Fruit fly (Drosophila melanogaster) whole organism, prepupa: ENCODE data around the gene CG31464.

Experiments
- Blimp-1 ChIP-seq: fragments of 200-800 bp; sonication (Bioruptor generic); optimal IDR thresholded peaks from 3 replicates; lab custom pipeline; 2017; ENCODE audit warnings: missing biosample characterization, missing genetic modification characterization, mild to moderate bottlenecking, moderate library complexity, missing genetic modification reagents
- CG11762 ChIP-seq: fragments of 200-800 bp; sonication (Bioruptor generic); optimal IDR thresholded peaks from 3 replicates; lab custom pipeline; 2016; ENCODE audit warnings: missing biosample characterization, missing genetic modification characterization; ENCODE audit not compliant: insufficient read depth
- CG11902 ChIP-seq: fragments of 200-800 bp; sonication (Bioruptor generic); optimal IDR thresholded peaks from 3 replicates; lab custom pipeline; 2016; ENCODE audit warnings: missing biosample characterization, missing genetic modification characterization
- CG15336 ChIP-seq: fragments of 200-800 bp; sonication (Bioruptor generic); IDR thresholded peaks from 2 replicates; pipeline ENCODE4 v1.3.6; 2022; ENCODE audit warnings: missing biosample characterization, missing genetic modification characterization
- CG1621 ChIP-seq: fragments of 200-800 bp; sonication (Bioruptor generic); optimal IDR thresholded peaks from 3 replicates; lab custom pipeline; 2018; ENCODE audit warnings: missing biosample characterization, mild to moderate bottlenecking, missing genetic modification characterization
- CG31627 ChIP-seq: fragments of 200-800 bp; sonication (Bioruptor generic); optimal IDR thresholded peaks from 3 replicates; lab custom pipeline; 2016; ENCODE audit warnings: missing biosample characterization, missing genetic modification characterization
- CG32006 ChIP-seq: fragments of 200-800 bp; sonication (Bioruptor generic); optimal IDR thresholded peaks from 3 replicates; lab custom pipeline; 2017; ENCODE audit warnings: missing biosample characterization, mild to moderate bottlenecking, missing genetic modification characterization
- CG3919 ChIP-seq: fragments of 200-800 bp; sonication (Bioruptor generic); optimal IDR thresholded peaks from 3 replicates; lab custom pipeline; 2016; ENCODE audit warnings: missing biosample characterization, missing genetic modification characterization
- CG6163 ChIP-seq: fragments of 200-800 bp; sonication (Bioruptor generic); IDR thresholded peaks from 3 replicates; pipeline ENCODE4 v1.3.6; 2022; ENCODE audit warnings: missing biosample characterization, missing genetic modification characterization
- CG6276 ChIP-seq: fragments of 200-800 bp; sonication (Bioruptor generic); optimal IDR thresholded peaks from 2 replicates; lab custom pipeline; 2017; ENCODE audit warnings: missing biosample characterization, mild to moderate bottlenecking, missing genetic modification characterization
- CG7368 ChIP-seq: fragments of 200-800 bp; sonication (Bioruptor generic); optimal IDR thresholded peaks from 3 replicates; lab custom pipeline; 2016; ENCODE audit warnings: missing biosample characterization, missing genetic modification characterization
- CG8119 ChIP-seq: fragments of 200-800 bp; sonication (Bioruptor generic); IDR thresholded peaks from 3 replicates; pipeline ENCODE4 v1.3.6; 2022; ENCODE audit warnings: missing biosample characterization, missing genetic modification characterization
- CG8319 ChIP-seq: fragments of 200-800 bp; sonication (Bioruptor generic); optimal IDR thresholded peaks from 3 replicates; lab custom pipeline; 2016; ENCODE audit warnings: missing biosample characterization, missing genetic modification characterization
- CG9139 ChIP-seq: fragments of 200-800 bp; sonication (Bioruptor generic); optimal IDR thresholded peaks from 3 replicates; lab custom pipeline; 2017; ENCODE audit warnings: missing biosample characterization, mild to moderate bottlenecking, missing genetic modification characterization
- Ets21C ChIP-seq: fragments of 200-800 bp; sonication (Bioruptor generic); optimal IDR thresholded peaks from 3 replicates; lab custom pipeline; 2016; ENCODE audit warnings: missing biosample characterization, missing genetic modification characterization
- Ets96B ChIP-seq: fragments of 200-800 bp; optimal IDR thresholded peaks from 2 replicates; lab custom pipeline; 2019; ENCODE audit warnings: missing biosample characterization, mild to moderate bottlenecking, missing genetic modification characterization, moderate library complexity
- Hr4 ChIP-seq: fragments of 200-800 bp; sonication (Bioruptor generic); optimal IDR thresholded peaks from 3 replicates; lab custom pipeline; 2016; ENCODE audit warnings: missing biosample characterization, missing genetic modification characterization
- Lpt ChIP-seq: fragments of 200-800 bp; sonication (Bioruptor generic); optimal IDR thresholded peaks from 3 replicates; lab custom pipeline; 2016; ENCODE audit warnings: missing biosample characterization, missing genetic modification characterization
- Met ChIP-seq: fragments of 200-800 bp; sonication (Bioruptor generic); optimal IDR thresholded peaks from 3 replicates; lab custom pipeline; 2016; ENCODE audit warnings: missing biosample characterization, missing genetic modification characterization
- OdsH ChIP-seq: fragments of 200-800 bp; sonication (Bioruptor generic); optimal IDR thresholded peaks from 3 replicates; lab custom pipeline; 2016; ENCODE audit warnings: missing biosample characterization, missing genetic modification characterization
- Smox ChIP-seq: fragments of 200-800 bp; sonication (Bioruptor generic); optimal IDR thresholded peaks from 3 replicates; lab custom pipeline; 2016; ENCODE audit warnings: missing biosample characterization, missing genetic modification characterization
- acj6 ChIP-seq: fragments of 200-800 bp; sonication (Bioruptor generic); optimal IDR thresholded peaks from 3 replicates; lab custom pipeline; 2016; ENCODE audit warnings: missing biosample characterization, missing genetic modification characterization
- cyc ChIP-seq: fragments of 200-800 bp; sonication (Bioruptor generic); optimal IDR thresholded peaks from 3 replicates; lab custom pipeline; 2016; ENCODE audit warnings: missing biosample characterization, missing genetic modification characterization
- dsx ChIP-seq: fragments of 200-800 bp; optimal IDR thresholded peaks from 3 replicates; lab custom pipeline; 2019; ENCODE audit warnings: missing biosample characterization, mild to moderate bottlenecking, missing genetic modification characterization, moderate library complexity; ENCODE audit not compliant: poor library complexity, severe bottlenecking
- eg ChIP-seq: fragments of 200-800 bp; sonication (Bioruptor generic); IDR thresholded peaks from 3 replicates; pipeline ENCODE4 v1.3.6; 2022; ENCODE audit warnings: missing biosample characterization, missing genetic modification characterization
- fd59A ChIP-seq: fragments of 200-800 bp; sonication (Bioruptor generic); optimal IDR thresholded peaks from 2 replicates; lab custom pipeline; 2017; ENCODE audit warnings: missing biosample characterization, mild to moderate bottlenecking, missing genetic modification characterization, missing genetic modification reagents
- fkh ChIP-seq: fragments of 200-800 bp; sonication (Bioruptor generic); optimal IDR thresholded peaks from 3 replicates; lab custom pipeline; 2017; ENCODE audit warnings: missing biosample characterization, mild to moderate bottlenecking, missing genetic modification characterization, moderate library complexity
- net ChIP-seq: fragments of 200-800 bp; sonication (Bioruptor generic); optimal IDR thresholded peaks from 3 replicates; lab custom pipeline; 2016; ENCODE audit warnings: missing biosample characterization, missing genetic modification characterization
- spab ChIP-seq: fragments of 200-800 bp; sonication (Bioruptor generic); optimal IDR thresholded peaks from 2 replicates; lab custom pipeline; 2017; ENCODE audit warnings: missing biosample characterization, mild to moderate bottlenecking, missing genetic modification characterization, missing genetic modification reagents
- ss ChIP-seq, 2 experiments: fragments of 200-800 bp; sonication (Bioruptor generic); optimal IDR thresholded peaks; 2 replicates in 1 of 2; 3 replicates in 1 of 2; lab custom pipeline; 2017 to 2018; ENCODE audit warnings: mild to moderate bottlenecking in 2 of 2, missing biosample characterization in 2 of 2, missing genetic modification characterization in 2 of 2, moderate library complexity in 1 of 2
- svp ChIP-seq: fragments of 200-800 bp; sonication (Bioruptor generic); peaks from one replicate; lab custom pipeline; 2016; ENCODE audit warnings: missing biosample characterization, missing genetic modification characterization
- topi ChIP-seq: fragments of 200-800 bp; sonication (Bioruptor generic); optimal IDR thresholded peaks from 3 replicates; lab custom pipeline; 2016; ENCODE audit warnings: missing biosample characterization, missing genetic modification characterization

CG31464 gene

DNA sequence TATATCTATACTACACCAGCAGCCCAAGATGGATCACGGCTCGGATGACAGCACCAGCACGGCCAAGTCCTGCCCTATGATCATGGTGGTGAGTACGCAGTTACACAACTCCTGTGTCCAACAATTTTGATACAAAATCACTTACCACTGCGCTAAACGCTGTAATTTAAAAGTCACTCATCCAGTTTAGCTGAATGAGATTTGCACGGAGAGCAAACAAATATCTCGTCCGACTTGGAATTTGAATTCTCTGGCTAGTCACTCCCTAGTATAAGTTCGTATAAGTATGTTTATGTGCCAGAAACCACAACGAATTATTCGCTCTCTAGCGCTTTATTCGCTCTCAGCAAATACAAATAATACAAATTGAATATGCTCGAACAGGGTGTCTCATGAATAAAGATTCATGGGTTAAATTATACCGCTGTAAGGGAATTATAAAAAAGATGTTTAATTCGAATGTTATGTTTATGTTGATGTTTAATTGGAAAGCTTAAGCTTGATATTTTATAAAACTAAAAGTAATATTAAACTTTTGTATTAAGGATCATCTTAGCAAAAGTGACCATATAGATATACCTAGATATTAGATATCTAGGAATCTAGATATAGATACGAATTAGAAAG is 26.8 kb downstream of the CG31464 start (continued):
- TF ChIP-seq Blimp-1 (GFP tag; lab: Kevin White, UChicago) (no peak), CG32006 (GFP tag; lab: Kevin White, UChicago) (no peak), Ets21C (GFP tag; lab: Kevin White, UChicago) (no peak), Lpt (GFP tag; lab: Kevin White, UChicago) (no peak), net (GFP tag; lab: Kevin White, UChicago) (peak; percentile 20), CG7368 (no peak), acj6 (GFP tag; lab: Kevin White, UChicago) (no peak), CG11902 (no peak), svp (GFP tag; lab: Kevin White, UChicago) (no peak)

DNA sequence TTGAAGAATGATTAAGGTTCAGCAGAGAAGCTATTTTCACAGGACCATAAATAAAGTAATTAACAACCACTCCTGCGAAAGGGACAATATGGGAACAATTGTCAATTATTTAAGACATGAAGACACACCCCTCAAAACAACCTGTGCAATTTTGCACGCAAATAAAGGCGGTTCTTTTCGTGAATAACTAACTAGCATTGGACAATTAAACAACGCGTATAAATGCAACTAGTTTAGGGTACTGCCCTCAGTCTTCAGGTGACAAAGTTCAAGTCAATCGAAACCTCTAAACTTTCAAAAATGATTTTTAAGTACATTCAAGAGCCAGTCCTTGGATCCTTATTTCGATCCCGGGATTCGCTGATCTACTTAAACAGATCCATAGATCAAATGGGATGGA is 30.4 kb downstream of the CG31464 start, which contains the start of gene Or85a:
Gene Or85a (plus strand): TSS at position 301 of the 400 bp plus-strand sequence.
- TF ChIP-seq CG8319 (GFP tag; lab: Kevin White, UChicago) (no peak), CG6163 (GFP tag; lab: Robert Waterston, UW) (no peak), spab (no peak), CG31627 (GFP tag; lab: Kevin White, UChicago) (no peak), Ets96B (tag; lab: Kevin White, UChicago) (no peak), CG8119 (GFP tag; lab: Robert Waterston, UW) (no peak), fd59A (no peak), Ets21C (GFP tag; lab: Kevin White, UChicago) (no peak), CG15336 (GFP tag; lab: Robert Waterston, UW) (no peak), net (GFP tag; lab: Kevin White, UChicago) (no peak), svp (GFP tag; lab: Kevin White, UChicago) (no peak), CG11762 (GFP tag; lab: Kevin White, UChicago) (no peak), Hr4 (GFP tag; lab: Kevin White, UChicago) (no peak), cyc (GFP tag; lab: Kevin White, UChicago) (no peak), topi (GFP tag; lab: Kevin White, UChicago) (no peak), eg (GFP tag; lab: Robert Waterston, UW) (no peak), CG9139 (no peak)

DNA sequence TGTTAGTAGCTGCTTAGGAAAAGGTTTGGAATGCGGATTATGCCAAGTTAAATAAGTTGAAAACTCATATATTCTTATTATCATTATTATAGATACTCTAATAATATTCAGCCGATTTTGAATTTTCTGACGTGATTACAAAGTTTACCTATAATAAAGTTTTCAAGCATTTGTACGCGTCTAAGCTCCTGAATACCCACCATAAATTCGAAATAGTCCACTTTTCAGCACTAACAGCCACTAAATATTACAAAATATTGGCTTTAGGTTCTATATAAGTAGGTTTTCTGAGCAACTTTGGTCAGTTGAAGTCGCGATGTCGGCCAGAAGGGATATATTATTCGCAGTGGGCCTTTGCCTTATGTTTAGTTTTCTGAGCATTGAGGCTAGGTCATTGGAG is 33.0 kb downstream of the CG31464 start, which contains the start of gene CG7443:
Gene CG7443 (plus strand): TSS at position 301 of the 400 bp plus-strand sequence.
- TF ChIP-seq CG1621 (tag; lab: Kevin White, UChicago) (no peak), CG7368 (no peak), OdsH (GFP tag; lab: Kevin White, UChicago) (no peak), CG31627 (GFP tag; lab: Kevin White, UChicago) (no peak)

DNA sequence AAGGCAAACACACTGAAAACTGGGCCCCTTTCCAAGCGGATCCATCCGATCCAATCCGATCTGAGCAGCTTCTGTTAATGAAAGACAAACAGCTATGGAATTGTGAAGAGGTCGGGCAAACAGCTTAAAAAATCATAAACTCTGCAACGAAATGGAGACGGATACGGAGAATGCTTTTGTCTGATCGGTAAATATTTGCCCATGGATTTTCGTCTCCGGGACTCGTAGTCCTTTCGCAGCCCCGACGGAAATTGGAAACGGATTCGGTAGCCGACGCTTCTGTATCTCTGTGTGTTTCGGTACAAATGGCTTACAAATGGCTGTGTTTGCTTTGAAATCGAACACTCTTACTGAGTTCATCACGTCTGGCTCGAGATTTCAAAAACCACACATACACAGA is 35.8 kb downstream of the CG31464 start:
- no peak for TF ChIP-seq Lpt (GFP tag; lab: Kevin White, UChicago)
- TF ChIP-seq CG1621 (tag; lab: Kevin White, UChicago): no peak
- peak; percentile 33 for TF ChIP-seq fkh
- TF ChIP-seq ss (GFP tag; optimal IDR thresholded peaks at IDR 0.05; lab: Kevin White, UChicago): no peak
- TF ChIP-seq CG6276 (GFP tag; lab: Kevin White, UChicago): no peak
- no peak for TF ChIP-seq spab
- TF ChIP-seq CG3919 (GFP tag; lab: Kevin White, UChicago): no peak

DNA sequence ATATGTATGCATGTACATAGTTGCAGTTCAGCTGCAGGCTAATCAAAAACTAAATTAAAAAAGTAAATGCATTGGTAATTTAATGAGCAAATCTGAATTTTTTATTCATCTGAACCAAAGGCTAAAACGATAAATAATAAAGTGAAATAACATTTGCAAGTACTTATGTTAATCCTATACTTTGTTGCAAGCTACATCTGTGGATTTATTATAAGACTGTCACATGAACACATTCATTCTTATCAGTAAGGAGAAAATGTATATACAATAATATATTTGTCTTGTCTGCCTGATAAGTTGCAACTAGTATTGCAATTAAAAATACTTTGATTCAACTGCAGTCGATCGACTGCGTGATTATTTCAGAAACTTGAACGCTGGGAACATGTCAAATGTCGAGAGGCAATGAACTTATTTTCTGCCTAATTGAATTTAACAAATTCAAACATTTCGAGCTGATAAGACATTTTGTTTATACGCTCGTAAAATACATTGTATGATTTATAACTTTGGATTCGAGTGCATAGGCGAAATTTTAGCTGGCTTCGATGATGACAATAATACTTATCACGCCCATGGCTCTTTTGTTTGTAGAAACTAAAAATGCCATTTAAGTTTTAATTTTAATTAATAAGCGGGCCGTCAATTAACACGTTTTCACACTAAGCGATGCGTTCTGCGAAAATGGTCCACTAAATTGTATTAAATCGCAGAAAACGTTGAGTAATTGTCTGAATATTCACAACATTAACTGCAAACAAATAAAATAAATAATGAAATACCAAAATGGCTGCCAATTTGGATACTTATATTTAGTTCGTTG is 37.1 kb downstream of the CG31464 start:
- TF ChIP-seq eg (GFP tag; lab: Robert Waterston, UW) (no peak), Smox (GFP tag; lab: Kevin White, UChicago) (no peak), Met (GFP tag; lab: Kevin White, UChicago) (no peak), dsx (peak; percentile 93), svp (GFP tag; lab: Kevin White, UChicago) (peak; percentile 62)
